Worm (Caenorhabditis elegans): ENCODE measurements around the gene C41H7.2.
"Not testable (repeated sequence)": the region's sequence is repeated elsewhere in the genome, so short reads cannot be mapped to it uniquely, and the experiment has no call there.

C41H7.2 gene

ce11 chrII:3030416-3030815 is 15.8 kb downstream of the C41H7.2 start:
- TF ChIP-seq unc-62 (GFP tag; optimal IDR thresholded peaks at IDR 0.05): no peak

ce11 chrII:3032480-3032879 is 17.9 kb downstream of the C41H7.2 start, which contains the start of gene B0454.6:
Gene B0454.6, plus strand, starts transcription at chrII:3032780.
- TF ChIP-seq unc-62 (GFP tag; optimal IDR thresholded peaks at IDR 0.05): not testable (repeated sequence)

ce11 chrII:3034914-3035313 is 20.3 kb downstream of the C41H7.2 start:
- no peak for TF ChIP-seq unc-62 (GFP tag; optimal IDR thresholded peaks at IDR 0.05)

- no peak for TF ChIP-seq unc-62 (GFP tag; optimal IDR thresholded peaks at IDR 0.05)
Measured at ce11 chrII:3036344-3036743, 21.7 kb downstream of the C41H7.2 start.

DNA sequence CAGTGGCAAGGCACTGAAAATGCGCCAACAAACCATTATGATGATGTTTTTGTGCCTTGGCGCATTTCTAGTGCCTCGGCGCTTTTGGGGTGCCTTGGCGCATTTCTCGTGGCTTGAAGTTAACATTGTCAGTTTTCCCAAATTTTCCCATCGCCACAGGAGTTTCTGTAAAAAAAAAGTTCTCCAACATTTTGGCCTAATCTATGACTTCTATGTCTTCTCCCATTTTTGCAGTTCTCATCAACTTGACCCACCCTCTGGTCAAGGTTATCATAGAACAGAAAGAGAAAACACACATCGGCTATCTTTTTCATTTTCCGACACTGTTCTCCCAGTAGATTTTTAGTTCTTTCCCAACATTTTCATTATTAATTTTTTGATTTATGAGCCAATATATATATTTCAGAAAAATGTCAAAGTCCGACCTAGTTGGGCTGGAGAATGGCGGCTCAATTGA is 23.9 kb downstream of the C41H7.2 start, which contains the start of the genes B0454.26 and B0454.5:
B0454.26 (minus strand) TSS at position 101 of the 457 bp plus-strand sequence.
B0454.5 (plus strand) TSS at position 407 of the 457 bp plus-strand sequence.
- TF ChIP-seq unc-62 (GFP tag; optimal IDR thresholded peaks at IDR 0.05): no peak

DNA sequence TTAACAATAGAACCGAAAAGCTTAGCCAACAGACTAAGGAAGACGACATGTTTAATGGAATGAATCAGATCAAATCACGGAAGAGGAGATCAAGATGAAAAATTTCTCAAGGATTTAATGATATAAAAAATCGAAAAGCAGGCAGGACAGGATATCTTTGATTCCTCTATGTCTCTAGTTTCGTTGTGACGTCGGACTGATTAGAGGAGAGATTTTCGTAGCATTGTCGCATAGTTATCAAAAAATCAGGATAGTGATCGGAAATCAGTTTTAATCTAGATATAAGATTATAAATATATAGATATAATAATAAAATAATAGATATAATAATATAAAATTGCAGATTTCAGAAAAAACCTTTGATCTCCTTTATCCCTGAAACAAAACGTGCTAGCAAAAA is 28.7 kb downstream of the C41H7.2 start, which contains the start of gene B0454.8:
B0454.8 (minus strand) TSS at position 101 of the 400 bp plus-strand sequence.
- no peak for TF ChIP-seq unc-62 (GFP tag; optimal IDR thresholded peaks at IDR 0.05)

ce11 chrII:3044023-3044422 is 29.4 kb downstream of the C41H7.2 start, which contains the start of gene sri-29:
Gene sri-29, plus strand, starts transcription at chrII:3044323.
- no peak for TF ChIP-seq unc-62 (GFP tag; optimal IDR thresholded peaks at IDR 0.05)

DNA sequence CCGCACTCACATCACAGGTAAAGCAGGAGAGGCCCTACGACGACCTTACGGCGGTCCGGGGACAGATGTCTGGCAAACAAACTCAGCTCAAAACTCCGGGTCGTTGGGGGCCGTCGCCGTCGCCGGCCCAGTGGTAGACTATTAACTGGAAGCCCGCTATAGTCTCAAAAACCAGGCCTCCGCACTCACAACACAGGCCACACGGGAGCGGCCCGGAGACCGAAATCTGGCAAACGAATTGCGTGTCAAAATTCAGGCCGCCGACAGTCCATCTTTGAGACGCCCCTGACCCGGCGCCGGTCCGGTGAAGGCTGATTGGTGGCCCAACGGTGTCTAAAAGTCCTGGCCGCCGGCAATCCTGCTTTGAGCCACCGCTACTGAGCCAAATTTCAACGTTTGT is 30.8 kb downstream of the C41H7.2 start:
- no peak for TF ChIP-seq unc-62 (GFP tag; optimal IDR thresholded peaks at IDR 0.05)

ce11 chrII:3045875-3046274 is 31.3 kb downstream of the C41H7.2 start, which contains the start of gene sri-30:
Gene sri-30, plus strand, starts transcription at chrII:3046175.
- no peak for TF ChIP-seq unc-62 (GFP tag; optimal IDR thresholded peaks at IDR 0.05)

DNA sequence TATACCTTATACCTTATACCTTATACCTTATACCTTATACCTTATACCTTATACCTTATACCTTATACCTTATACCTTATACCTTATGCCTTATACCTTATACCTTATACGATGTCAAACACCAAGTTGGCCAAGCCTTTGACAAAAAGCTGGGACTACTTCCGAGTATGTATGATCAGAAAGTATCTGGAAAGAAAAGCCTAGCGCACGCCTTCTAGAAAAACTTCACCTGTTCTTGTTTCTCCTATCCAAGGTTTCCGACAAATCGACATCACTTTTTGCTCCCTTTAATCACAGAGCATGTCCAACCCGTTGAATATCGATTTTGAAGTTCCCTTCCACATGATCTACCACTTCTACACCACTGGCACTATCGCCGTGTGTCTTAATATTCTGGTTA is 33.8 kb downstream of the C41H7.2 start, which contains the start of gene sri-28:
sri-28 (plus strand) TSS at position 301 of the 400 bp plus-strand sequence.
- no peak for TF ChIP-seq unc-62 (GFP tag; optimal IDR thresholded peaks at IDR 0.05)

ce11 chrII:3048989-3049388 is 34.4 kb downstream of the C41H7.2 start:
- TF ChIP-seq unc-62 (GFP tag; optimal IDR thresholded peaks at IDR 0.05): no peak

ce11 chrII:3050703-3051102 is 36.1 kb downstream of the C41H7.2 start, which contains the start of gene sri-31:
Gene sri-31, plus strand, starts transcription at chrII:3051003.
- TF ChIP-seq unc-62 (GFP tag; optimal IDR thresholded peaks at IDR 0.05): no peak

- no peak for TF ChIP-seq unc-62 (GFP tag; optimal IDR thresholded peaks at IDR 0.05)
Measured at ce11 chrII:3051332-3051731, 36.7 kb downstream of the C41H7.2 start.

ce11 chrII:3052843-3053242 is 38.2 kb downstream of the C41H7.2 start:
- TF ChIP-seq unc-62 (GFP tag; optimal IDR thresholded peaks at IDR 0.05): no peak

- TF ChIP-seq unc-62 (GFP tag; optimal IDR thresholded peaks at IDR 0.05): no peak
Measured at ce11 chrII:3053689-3054088, 39.1 kb downstream of the C41H7.2 start.

DNA sequence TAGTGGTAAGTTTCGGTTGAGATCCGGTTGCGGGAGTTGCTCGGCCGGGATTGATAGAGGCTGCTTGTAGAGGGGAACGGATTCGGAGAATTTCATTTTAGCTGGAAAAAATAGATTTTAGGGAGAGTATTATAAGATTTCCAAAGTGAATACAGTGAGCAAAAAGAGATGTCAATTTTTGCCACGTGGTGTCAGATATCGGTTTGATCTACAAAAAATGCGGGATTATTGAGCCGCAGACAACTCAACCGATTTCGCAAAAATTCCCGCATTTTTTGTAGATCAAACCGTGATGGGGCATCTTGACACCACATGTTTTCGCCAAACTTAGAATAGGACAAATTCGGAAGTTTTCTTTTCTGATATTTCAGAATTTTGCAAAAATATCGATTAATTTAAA is 39.6 kb downstream of the C41H7.2 start, which contains the start of gene lido-13:
lido-13 (minus strand) TSS at position 101 of the 400 bp plus-strand sequence.
- no peak for TF ChIP-seq unc-62 (GFP tag; optimal IDR thresholded peaks at IDR 0.05)

DNA sequence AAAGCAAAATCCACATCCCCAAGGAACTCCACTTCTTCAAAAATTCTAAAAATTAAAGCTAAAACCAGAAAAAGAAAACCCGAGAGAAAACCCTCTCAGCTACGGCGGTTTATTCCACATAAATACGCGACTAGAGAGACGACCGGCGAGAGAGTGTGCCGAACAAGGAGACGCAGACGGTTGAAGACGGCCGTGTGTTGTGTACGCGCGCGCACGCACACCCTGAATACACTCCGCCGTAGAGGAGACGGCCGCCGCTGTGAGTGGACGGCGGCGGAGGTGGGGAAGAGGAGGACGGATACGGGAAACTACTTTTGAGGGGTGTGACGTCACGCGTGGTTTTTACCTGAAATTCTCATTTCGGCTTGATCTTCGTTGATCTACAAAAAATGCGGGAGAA is 40.0 kb downstream of the C41H7.2 start:
- no peak for TF ChIP-seq unc-62 (GFP tag; optimal IDR thresholded peaks at IDR 0.05)

DNA sequence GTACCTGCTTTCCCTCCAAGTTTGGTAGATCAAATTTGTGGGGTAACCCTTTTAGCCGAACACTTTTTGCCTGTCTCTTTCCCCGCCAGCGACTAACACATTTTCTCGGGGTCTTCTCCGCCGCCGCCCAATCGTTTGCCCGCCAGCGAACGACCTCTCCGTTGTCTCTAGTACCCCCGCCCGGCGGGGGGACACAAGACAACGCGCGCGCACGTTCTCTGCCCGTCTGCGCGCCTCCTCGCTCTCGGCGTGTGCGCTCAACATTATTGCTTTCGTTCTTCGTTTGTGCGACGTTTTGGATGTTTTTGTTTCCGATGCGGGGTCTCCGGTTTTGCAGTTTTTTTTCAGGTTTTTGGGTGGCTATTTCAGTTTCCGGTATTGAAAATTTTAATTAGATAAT is 40.9 kb downstream of the C41H7.2 start:
- TF ChIP-seq unc-62 (GFP tag; optimal IDR thresholded peaks at IDR 0.05): no peak

Data from whole organism, dauer.